Fruit fly (Drosophila melanogaster) whole organism, adult: ENCODE data around the gene Gpdh1.

ENCODE experiments used
- CG11617 ChIP-seq: fragments of 200-800 bp; sonication (Bioruptor generic); optimal IDR thresholded peaks from 2 replicates; lab custom pipeline; 2017; ENCODE audit warnings: mild to moderate bottlenecking, missing biosample characterization, missing genetic modification reagents, missing genetic modification characterization
- CG12768 ChIP-seq: fragments of 200-800 bp; sonication (Bioruptor generic); optimal IDR thresholded peaks from 2 replicates; lab custom pipeline; 2017; ENCODE audit warnings: missing biosample characterization, missing genetic modification characterization, mild to moderate bottlenecking, moderate library complexity, missing genetic modification reagents
- CG14711 ChIP-seq: fragments of 200-800 bp; sonication (Bioruptor generic); optimal IDR thresholded peaks from 2 replicates; lab custom pipeline; 2018; ENCODE audit warnings: missing biosample characterization, mild to moderate bottlenecking, missing genetic modification characterization, moderate library complexity
- CG1620 ChIP-seq: fragments of 200-800 bp; sonication (Bioruptor generic); optimal IDR thresholded peaks from 2 replicates; lab custom pipeline; 2016; ENCODE audit warnings: missing biosample characterization, missing genetic modification characterization
- CG33017 ChIP-seq: fragments of 200-800 bp; sonication (Bioruptor generic); optimal IDR thresholded peaks from 2 replicates; lab custom pipeline; 2018; ENCODE audit warnings: missing biosample characterization, mild to moderate bottlenecking, missing genetic modification characterization, moderate library complexity
- CG5204 ChIP-seq: fragments of 200-800 bp; sonication (Bioruptor generic); optimal IDR thresholded peaks from 2 replicates; lab custom pipeline; 2016; ENCODE audit warnings: missing biosample characterization, missing genetic modification characterization
- CG7045 ChIP-seq: fragments of 200-800 bp; sonication (Bioruptor generic); optimal IDR thresholded peaks from 2 replicates; lab custom pipeline; 2017; ENCODE audit warnings: missing biosample characterization, mild to moderate bottlenecking, missing genetic modification characterization
- CG7101 ChIP-seq: fragments of 200-800 bp; sonication (Bioruptor generic); optimal IDR thresholded peaks from 2 replicates; lab custom pipeline; 2018; ENCODE audit warnings: missing biosample characterization, mild to moderate bottlenecking, missing genetic modification characterization, moderate library complexity
- Clk ChIP-seq: fragments of 200-800 bp; sonication (Bioruptor generic); optimal IDR thresholded peaks from 2 replicates; lab custom pipeline; 2017; ENCODE audit warnings: missing biosample characterization, missing genetic modification characterization
- Crg-1 ChIP-seq: fragments of 200-800 bp; sonication (Bioruptor generic); optimal IDR thresholded peaks from 2 replicates; lab custom pipeline; 2016; ENCODE audit warnings: missing biosample characterization, missing genetic modification characterization
- Hr96 ChIP-seq: fragments of 200-800 bp; sonication (Bioruptor generic); optimal IDR thresholded peaks from 2 replicates; lab custom pipeline; 2016; ENCODE audit warnings: missing biosample characterization, missing genetic modification characterization
- Mnt ChIP-seq: fragments of 200-800 bp; sonication (Bioruptor generic); optimal IDR thresholded peaks from 2 replicates; lab custom pipeline; 2016; ENCODE audit warnings: missing biosample characterization, mild to moderate bottlenecking, missing genetic modification characterization
- bab1 ChIP-seq: fragments of 200-800 bp; sonication (Bioruptor generic); optimal IDR thresholded peaks from 3 replicates; lab custom pipeline; 2019; ENCODE audit warnings: missing biosample characterization, mild to moderate bottlenecking, missing genetic modification characterization, moderate library complexity
- cic ChIP-seq: fragments of 200-800 bp; sonication (Bioruptor generic); optimal IDR thresholded peaks from 2 replicates; lab custom pipeline; 2017; ENCODE audit warnings: missing biosample characterization, mild to moderate bottlenecking, missing genetic modification characterization, moderate library complexity
- cnc ChIP-seq, 2 experiments: fragments of >200 bp; optimal IDR thresholded peaks; 2 replicates each; lab custom pipeline; 2017
- kay ChIP-seq: fragments of 200-800 bp; sonication (Bioruptor generic); peaks from one replicate; lab custom pipeline; 2016; ENCODE audit warnings: missing biosample characterization, missing genetic modification characterization, borderline replicate concordance
- pad ChIP-seq: fragments of 200-800 bp; sonication (Bioruptor generic); optimal IDR thresholded peaks from 3 replicates; lab custom pipeline; 2017; ENCODE audit warnings: missing biosample characterization, missing genetic modification characterization, mild to moderate bottlenecking, moderate library complexity, missing genetic modification reagents
- tj ChIP-seq: fragments of 200-800 bp; sonication (Bioruptor generic); optimal IDR thresholded peaks from 3 replicates; lab custom pipeline; 2017; ENCODE audit warnings: missing biosample characterization, mild to moderate bottlenecking, missing genetic modification characterization, moderate library complexity
- toe ChIP-seq: fragments of 200-800 bp; sonication (Bioruptor generic); optimal IDR thresholded peaks from 2 replicates; lab custom pipeline; 2016; ENCODE audit warnings: missing biosample characterization, missing genetic modification characterization

Gene Gpdh1

dm6 chr2L:5961169-5961918 lies 17.9 kb downstream of the Gpdh1 start:
- TF ChIP-seq CG14711, result no peak
- no peak for TF ChIP-seq CG12768 (GFP tag; lab: Kevin White, UChicago)
- TF ChIP-seq Crg-1 (GFP tag; lab: Kevin White, UChicago), result peak; percentile 0
- TF ChIP-seq CG5204, result no peak
- TF ChIP-seq tj (GFP tag; lab: Kevin White, UChicago), result peak; percentile 93

- no peak for TF ChIP-seq CG33017 (tag; lab: Kevin White, UChicago)
- TF ChIP-seq toe (GFP tag; lab: Kevin White, UChicago), result no peak
- no peak for TF ChIP-seq Mnt
- no peak for TF ChIP-seq Clk (GFP tag; lab: Kevin White, UChicago)
- no peak for TF ChIP-seq pad (GFP tag; lab: Kevin White, UChicago)
- TF ChIP-seq CG7045 (GFP tag; lab: Kevin White, UChicago), result no peak
- no peak for TF ChIP-seq bab1 (GFP tag; lab: Kevin White, UChicago)
- TF ChIP-seq tj (GFP tag; lab: Kevin White, UChicago), result no peak
- no peak for TF ChIP-seq CG11617 (GFP tag; lab: Kevin White, UChicago)
- TF ChIP-seq cnc (optimal IDR thresholded peaks at IDR 0.05; lab: Kevin White, UChicago), result no peak
- TF ChIP-seq CG1620, result no peak
- no peak for TF ChIP-seq CG5204
- no peak for TF ChIP-seq cic
Measured at dm6 chr2L:5963251-5963650, 19.8 kb downstream of the Gpdh1 start.

DNA sequence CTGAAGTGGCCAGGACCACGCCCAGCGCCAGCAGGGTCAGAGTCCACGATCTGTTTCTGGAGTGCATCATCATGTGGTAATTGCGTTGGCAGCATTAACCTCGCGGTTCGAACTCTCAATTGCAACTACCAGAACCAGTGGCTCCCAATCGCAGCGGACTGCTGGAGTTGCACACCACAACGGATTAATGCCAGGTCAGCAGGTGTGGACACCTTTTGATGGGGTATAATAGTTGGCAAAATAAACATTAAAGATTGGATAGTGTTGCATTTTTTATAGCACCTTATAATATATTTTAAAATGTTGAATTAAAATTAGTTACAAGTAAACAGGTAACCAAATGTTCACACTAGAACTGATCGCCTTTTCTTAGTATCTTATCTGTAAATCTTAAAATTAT lies 20.8 kb downstream of the Gpdh1 start:
- no peak for TF ChIP-seq CG14711
- TF ChIP-seq CG11617 (GFP tag; lab: Kevin White, UChicago), result no peak
- TF ChIP-seq pad (GFP tag; lab: Kevin White, UChicago), result no peak
- no peak for TF ChIP-seq kay (GFP tag; lab: Kevin White, UChicago)
- TF ChIP-seq tj (GFP tag; lab: Kevin White, UChicago), result peak; percentile 94
- TF ChIP-seq cic, result no peak
- TF ChIP-seq CG1620, result no peak

- TF ChIP-seq Clk (GFP tag; lab: Kevin White, UChicago) (no peak), tj (GFP tag; lab: Kevin White, UChicago) (no peak), CG33017 (tag; lab: Kevin White, UChicago) (no peak), pad (GFP tag; lab: Kevin White, UChicago) (no peak), Hr96 (GFP tag; lab: Kevin White, UChicago) (no peak), CG7101 (no peak), CG11617 (GFP tag; lab: Kevin White, UChicago) (no peak)
Measured at dm6 chr2L:5964851-5965250, 21.4 kb downstream of the Gpdh1 start, which contains the start of gene psd. Gene psd (minus strand): TSS chr2L:5964951.

dm6 chr2L:5967702-5968616 lies 24.5 kb downstream of the Gpdh1 start, which contains the start of the genes CG13992 and Ucp4C:
Gene CG13992 (minus strand): TSS chr2L:5967752.
Gene Ucp4C (plus strand): TSS chr2L:5968566.
- TF ChIP-seq Mnt, result no peak
- TF ChIP-seq bab1 (GFP tag; lab: Kevin White, UChicago), result peak; percentile 21
- TF ChIP-seq tj (GFP tag; lab: Kevin White, UChicago), result peak; percentile 99

dm6 chr2L:5969559-5969958 lies 26.1 kb downstream of the Gpdh1 start, which contains the start of gene Ucp4B:
Gene Ucp4B (plus strand): TSS chr2L:5969859.
- no peak for TF ChIP-seq Hr96 (GFP tag; lab: Kevin White, UChicago)
- TF ChIP-seq CG5204, result no peak
- TF ChIP-seq toe (GFP tag; lab: Kevin White, UChicago), result no peak
- no peak for TF ChIP-seq CG33017 (tag; lab: Kevin White, UChicago)
- TF ChIP-seq CG14711, result no peak
- no peak for TF ChIP-seq tj (GFP tag; lab: Kevin White, UChicago)
- TF ChIP-seq pad (GFP tag; lab: Kevin White, UChicago), result no peak
- no peak for TF ChIP-seq Crg-1 (GFP tag; lab: Kevin White, UChicago)
- no peak for TF ChIP-seq CG1620
- no peak for TF ChIP-seq CG7101

DNA sequence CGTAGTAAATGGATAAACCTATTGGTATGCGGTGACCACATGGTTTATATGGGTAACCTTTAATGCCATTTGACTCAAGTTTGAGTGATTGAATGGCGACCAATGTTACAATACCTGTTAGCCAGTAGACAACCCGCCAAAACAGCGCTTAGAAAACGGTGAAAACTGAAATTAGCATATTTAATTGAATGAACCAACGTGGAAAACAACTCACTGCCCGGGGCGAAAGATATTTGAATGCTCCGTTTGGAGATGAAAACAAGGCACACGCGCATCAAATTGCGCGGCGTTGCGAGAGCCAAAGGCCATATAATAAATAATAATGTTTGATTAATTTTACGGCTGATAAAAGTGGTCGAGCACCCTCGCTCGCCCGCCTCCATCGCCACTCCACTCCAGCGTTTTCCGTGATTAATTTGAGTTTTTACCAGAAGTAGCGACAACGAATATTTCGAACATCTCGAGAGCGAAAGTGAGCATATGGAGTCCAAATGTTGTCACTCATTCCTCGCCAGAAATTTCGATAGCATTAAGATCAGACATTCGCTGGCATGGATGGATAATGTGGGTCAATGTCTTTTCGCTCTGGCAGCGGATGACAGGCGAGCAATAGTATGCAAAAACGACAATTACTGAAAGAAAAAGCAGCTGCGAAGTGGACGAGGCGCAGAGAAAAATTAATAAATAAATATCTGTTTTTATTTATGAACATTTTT lies 27.8 kb downstream of the Gpdh1 start:
- TF ChIP-seq tj (GFP tag; lab: Kevin White, UChicago), result no peak
